Fruit fly (Drosophila melanogaster) whole organism, embryonic: ENCODE results near the gene CG17329.

ENCODE experiments used
- Atf6 ChIP-seq: fragments of 200-800 bp; sonication (Bioruptor generic); IDR thresholded peaks from 2 replicates; pipeline ENCODE4 v1.3.6; 2022; ENCODE audit warnings: missing biosample characterization, missing genetic modification characterization
- Bgb ChIP-seq: fragments of 200-800 bp; sonication (Bioruptor generic); IDR thresholded peaks from 2 replicates; pipeline ENCODE4 v1.3.6; 2022; ENCODE audit warnings: missing biosample characterization, missing genetic modification characterization; ENCODE audit not compliant: partially characterized antibody
- Bteb2 ChIP-seq: fragments of 200-800 bp; sonication (Bioruptor generic); optimal IDR thresholded peaks from 2 replicates; lab custom pipeline; 2016; ENCODE audit warnings: missing biosample characterization, missing genetic modification characterization
- CG11723 ChIP-seq: fragments of 200-800 bp; sonication (Bioruptor generic); optimal IDR thresholded peaks from 2 replicates; lab custom pipeline; 2017; ENCODE audit warnings: missing biosample characterization, mild to moderate bottlenecking, missing genetic modification characterization
- CG12155 ChIP-seq: fragments of 200-800 bp; sonication (Bioruptor generic); optimal IDR thresholded peaks from 3 replicates; lab custom pipeline; 2016; ENCODE audit warnings: missing biosample characterization, missing genetic modification characterization
- CG12219 ChIP-seq: fragments of 200-800 bp; sonication (Bioruptor generic); optimal IDR thresholded peaks from 3 replicates; lab custom pipeline; 2018; ENCODE audit warnings: missing biosample characterization, mild to moderate bottlenecking, missing genetic modification characterization
- CG15696 ChIP-seq: fragments of 200-800 bp; sonication (Bioruptor generic); optimal IDR thresholded peaks from 2 replicates; lab custom pipeline; 2019; ENCODE audit warnings: missing biosample characterization, mild to moderate bottlenecking, missing genetic modification characterization, moderate library complexity
- CG1647 ChIP-seq: fragments of 200-800 bp; sonication (Bioruptor generic); optimal IDR thresholded peaks from 3 replicates; lab custom pipeline; 2016; ENCODE audit warnings: missing biosample characterization, missing genetic modification characterization
- CG17829 ChIP-seq: fragments of 200-800 bp; optimal IDR thresholded peaks from 2 replicates; lab custom pipeline; 2019; ENCODE audit warnings: missing biosample characterization, mild to moderate bottlenecking, missing genetic modification characterization, moderate library complexity
- CG18262 ChIP-seq: fragments of 200-800 bp; optimal IDR thresholded peaks from 3 replicates; lab custom pipeline; 2019; ENCODE audit warnings: missing biosample characterization, mild to moderate bottlenecking, missing genetic modification characterization, moderate library complexity
- CG2129 ChIP-seq: fragments of 200-800 bp; sonication (Bioruptor generic); IDR thresholded peaks from 2 replicates; pipeline ENCODE4 v1.3.6; 2022; ENCODE audit warnings: missing biosample characterization, missing genetic modification characterization; ENCODE audit not compliant: partially characterized antibody
- CG2875 ChIP-seq: fragments of 200-800 bp; sonication (Bioruptor generic); optimal IDR thresholded peaks from 2 replicates; lab custom pipeline; 2017; ENCODE audit warnings: missing biosample characterization, mild to moderate bottlenecking, missing genetic modification characterization, missing genetic modification reagents
- CG3163 ChIP-seq: fragments of 200-800 bp; sonication (Bioruptor generic); optimal IDR thresholded peaks from 3 replicates; lab custom pipeline; 2016; ENCODE audit warnings: missing biosample characterization, missing genetic modification characterization
- CG3281 ChIP-seq: fragments of 200-800 bp; sonication (Bioruptor generic); optimal IDR thresholded peaks from 3 replicates; lab custom pipeline; 2017; ENCODE audit warnings: missing biosample characterization, mild to moderate bottlenecking, missing genetic modification characterization
- CG33213 ChIP-seq: fragments of 200-800 bp; sonication (Bioruptor generic); optimal IDR thresholded peaks from 3 replicates; lab custom pipeline; 2016; ENCODE audit warnings: missing biosample characterization, missing genetic modification characterization
- CG33557 ChIP-seq: fragments of 200-800 bp; sonication (Bioruptor generic); optimal IDR thresholded peaks from 2 replicates; lab custom pipeline; 2019; ENCODE audit warnings: missing biosample characterization, mild to moderate bottlenecking, missing genetic modification characterization, moderate library complexity
- CG3995 ChIP-seq: fragments of 200-800 bp; sonication (Bioruptor generic); optimal IDR thresholded peaks from 3 replicates; lab custom pipeline; 2016; ENCODE audit warnings: missing biosample characterization, missing genetic modification characterization
- CG4424 ChIP-seq: fragments of 200-800 bp; sonication (Bioruptor generic); optimal IDR thresholded peaks from 3 replicates; lab custom pipeline; 2016; ENCODE audit warnings: missing biosample characterization, missing genetic modification characterization
- CG4617 ChIP-seq: fragments of 200-800 bp; sonication (Bioruptor generic); optimal IDR thresholded peaks from 3 replicates; lab custom pipeline; 2016; ENCODE audit warnings: missing biosample characterization, missing genetic modification characterization, borderline replicate concordance
- CG7556 ChIP-seq: fragments of 200-800 bp; sonication (Bioruptor generic); optimal IDR thresholded peaks from 2 replicates; lab custom pipeline; 2017; ENCODE audit warnings: missing biosample characterization, mild to moderate bottlenecking, missing genetic modification characterization
- CG8388 ChIP-seq: fragments of 200-800 bp; sonication (Bioruptor generic); optimal IDR thresholded peaks from 2 replicates; lab custom pipeline; 2019; ENCODE audit warnings: missing biosample characterization, mild to moderate bottlenecking, missing genetic modification characterization, moderate library complexity
- CG9797 ChIP-seq: fragments of 200-800 bp; sonication (Bioruptor generic); optimal IDR thresholded peaks from 3 replicates; lab custom pipeline; 2018; ENCODE audit warnings: missing biosample characterization, mild to moderate bottlenecking, missing genetic modification characterization
- CkIIα-i1 ChIP-seq: fragments of 200-800 bp; sonication (Bioruptor generic); IDR thresholded peaks from 2 replicates; pipeline ENCODE4 v1.3.6; 2022; ENCODE audit warnings: missing biosample characterization, missing genetic modification characterization
- D19A ChIP-seq: fragments of 200-800 bp; optimal IDR thresholded peaks from 3 replicates; lab custom pipeline; 2019; ENCODE audit warnings: missing biosample characterization, mild to moderate bottlenecking, missing genetic modification characterization, moderate library complexity
- Dref ChIP-seq: fragments of 200-800 bp; sonication (Bioruptor generic); IDR thresholded peaks from 2 replicates; pipeline ENCODE4 v1.3.6; 2022; ENCODE audit warnings: missing biosample characterization, missing genetic modification characterization
- Ets65A ChIP-seq: fragments of 200-800 bp; sonication (Bioruptor generic); peaks from one replicate; lab custom pipeline; 2016; ENCODE audit warnings: missing biosample characterization, missing genetic modification characterization
- Ets97D ChIP-seq: fragments of 200-800 bp; sonication (Bioruptor generic); optimal IDR thresholded peaks from 3 replicates; lab custom pipeline; 2016; ENCODE audit warnings: missing biosample characterization, missing genetic modification characterization
- Gsc ChIP-seq: fragments of 200-800 bp; sonication (Bioruptor generic); IDR thresholded peaks from 2 replicates; pipeline ENCODE4 v1.3.6; 2022; ENCODE audit warnings: missing biosample characterization, missing genetic modification characterization
- H15 ChIP-seq: fragments of 200-800 bp; sonication (Bioruptor generic); IDR thresholded peaks from 3 replicates; pipeline ENCODE4 v1.3.6; 2022; ENCODE audit warnings: missing biosample characterization, missing genetic modification characterization
- Hr51 ChIP-seq, 2 experiments: fragments of 200-800 bp; sonication (Bioruptor generic); optimal IDR thresholded peaks; 2 replicates in 1 of 2; 3 replicates in 1 of 2; lab custom pipeline; 2016 to 2018; ENCODE audit warnings: missing biosample characterization in 2 of 2, missing genetic modification characterization in 2 of 2, mild to moderate bottlenecking in 1 of 2, moderate library complexity in 1 of 2
- Hsf ChIP-seq: fragments of 200-800 bp; sonication (Bioruptor generic); optimal IDR thresholded peaks from 3 replicates; lab custom pipeline; 2016; ENCODE audit warnings: missing biosample characterization, missing genetic modification characterization
- Opbp ChIP-seq: fragments of 200-800 bp; sonication (Bioruptor generic); IDR thresholded peaks from 3 replicates; pipeline ENCODE4 v1.3.6; 2022; ENCODE audit warnings: missing biosample characterization, missing genetic modification characterization; ENCODE audit not compliant: partially characterized antibody
- Pdp1 ChIP-seq, 2 experiments: fragments of 200-800 bp; sonication (Bioruptor generic); optimal IDR thresholded peaks; 3 replicates each; lab custom pipeline; 2016; ENCODE audit warnings: missing biosample characterization in 2 of 2, missing genetic modification characterization in 2 of 2, mild to moderate bottlenecking in 1 of 2, moderate library complexity in 1 of 2
- ab ChIP-seq: fragments of 200-800 bp; sonication (Bioruptor generic); optimal IDR thresholded peaks from 2 replicates; lab custom pipeline; 2016; ENCODE audit warnings: missing biosample characterization, missing genetic modification characterization
- amos ChIP-seq: fragments of 200-800 bp; sonication (Bioruptor generic); IDR thresholded peaks from 2 replicates; pipeline ENCODE4 v1.3.6; 2022; ENCODE audit warnings: missing biosample characterization, missing genetic modification characterization; ENCODE audit not compliant: partially characterized antibody
- bsh ChIP-seq, 2 experiments: fragments of 200-800 bp; sonication (Bioruptor generic); optimal IDR thresholded peaks; 2 replicates each; lab custom pipeline; 2017 to 2018; ENCODE audit warnings: mild to moderate bottlenecking in 2 of 2, missing biosample characterization in 2 of 2, missing genetic modification characterization in 2 of 2, moderate library complexity in 1 of 2
- chif ChIP-seq, 2 experiments: fragments of 200-800 bp; sonication (Bioruptor generic); optimal IDR thresholded peaks; 3 replicates each; lab custom pipeline; 2016; ENCODE audit warnings: missing biosample characterization in 2 of 2, missing genetic modification characterization in 2 of 2
- ems ChIP-seq: fragments of 200-800 bp; sonication (Bioruptor generic); optimal IDR thresholded peaks from 3 replicates; lab custom pipeline; 2016; ENCODE audit warnings: missing biosample characterization, missing genetic modification characterization
- en ChIP-seq: fragments of 200-800 bp; sonication (Bioruptor generic); optimal IDR thresholded peaks from 2 replicates; lab custom pipeline; 2016; ENCODE audit warnings: missing biosample characterization, missing genetic modification characterization
- gcm2 ChIP-seq: fragments of 200-800 bp; sonication (Bioruptor generic); optimal IDR thresholded peaks from 2 replicates; lab custom pipeline; 2016; ENCODE audit warnings: missing biosample characterization, missing genetic modification characterization
- grau ChIP-seq: fragments of 200-800 bp; optimal IDR thresholded peaks from 3 replicates; lab custom pipeline; 2019; ENCODE audit warnings: missing biosample characterization, mild to moderate bottlenecking, missing genetic modification characterization, moderate library complexity
- gro ChIP-seq: fragments of 200-800 bp; sonication (Bioruptor generic); optimal IDR thresholded peaks from 2 replicates; lab custom pipeline; 2016; ENCODE audit warnings: missing biosample characterization, missing genetic modification characterization
- hbn ChIP-seq: fragments of 200-800 bp; sonication (Bioruptor generic); IDR thresholded peaks from 2 replicates; pipeline ENCODE4 v1.3.6; 2022; ENCODE audit warnings: missing biosample characterization, missing genetic modification characterization; ENCODE audit not compliant: partially characterized antibody
- mld ChIP-seq: fragments of 200-800 bp; sonication (Bioruptor generic); IDR thresholded peaks from 3 replicates; pipeline ENCODE4 v1.3.6; 2022; ENCODE audit warnings: missing biosample characterization, missing genetic modification characterization; ENCODE audit not compliant: partially characterized antibody
- nmo ChIP-seq: fragments of 200-800 bp; sonication (Bioruptor generic); optimal IDR thresholded peaks from 2 replicates; lab custom pipeline; 2018; ENCODE audit warnings: missing biosample characterization, mild to moderate bottlenecking, missing genetic modification characterization, moderate library complexity
- sens ChIP-seq: fragments of 200-800 bp; sonication (Bioruptor generic); peaks from one replicate; lab custom pipeline; 2016; ENCODE audit warnings: missing biosample characterization, missing genetic modification characterization
- shn ChIP-seq: fragments of 200-800 bp; sonication (Bioruptor generic); optimal IDR thresholded peaks from 3 replicates; lab custom pipeline; 2016; ENCODE audit warnings: missing biosample characterization, missing genetic modification characterization
- ssp ChIP-seq: fragments of 200-800 bp; sonication (Bioruptor generic); IDR thresholded peaks from 2 replicates; pipeline ENCODE4 v1.3.6; 2022; ENCODE audit warnings: missing biosample characterization, missing genetic modification characterization
- vvl ChIP-seq: fragments of 200-800 bp; sonication (Bioruptor generic); IDR thresholded peaks from 2 replicates; pipeline ENCODE4 v1.3.6; 2022; ENCODE audit warnings: missing biosample characterization, missing genetic modification characterization

CG17329 gene

DNA sequence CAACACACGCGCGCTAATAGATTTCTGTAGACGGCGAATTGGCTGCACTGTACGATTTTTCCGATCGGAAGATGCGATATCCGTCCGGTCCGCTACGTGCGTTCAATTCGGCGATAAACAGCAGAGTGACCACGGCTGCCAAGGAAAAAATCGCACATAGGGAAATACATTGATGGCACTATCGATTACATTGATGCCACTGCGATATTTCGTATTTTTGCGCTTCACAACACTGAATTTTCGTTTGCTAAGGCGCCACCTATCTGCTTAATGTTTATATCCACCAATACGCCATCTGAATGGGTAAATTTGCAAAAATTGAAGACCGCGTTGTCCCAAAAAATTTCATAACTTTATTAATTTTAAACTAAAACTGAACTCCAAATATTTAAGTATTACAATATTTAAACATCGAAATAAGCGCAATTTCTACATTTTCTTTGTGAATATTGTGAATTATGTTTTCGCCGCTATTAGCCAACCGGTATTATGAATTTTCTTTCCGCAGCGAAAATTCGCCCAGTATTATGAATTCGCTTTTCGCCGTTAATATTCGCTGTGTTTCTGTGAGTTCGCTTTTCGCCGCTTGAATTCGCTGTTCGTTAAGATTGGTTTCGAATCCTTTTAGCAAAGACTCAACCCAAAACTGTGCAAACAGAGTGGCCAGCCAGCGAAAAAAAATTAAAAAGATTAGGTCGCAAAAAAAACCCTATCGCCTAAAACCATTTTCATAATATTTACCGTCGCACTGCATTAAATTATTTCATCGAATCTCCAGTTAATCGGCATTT lies 3.3 kb upstream of the CG17329 start, which contains the start of the genes crp and pkaap (continued):
- peak in 1 of 2 experiments; percentile 88 for TF ChIP-seq Hr51 (GFP tag; optimal IDR thresholded peaks at IDR 0.05; lab: Kevin White, UChicago)
- TF ChIP-seq CkIIα-i1 = no peak
- TF ChIP-seq ab (GFP tag; lab: Kevin White, UChicago) = peak; percentile 56
- TF ChIP-seq CG33557 (GFP tag; lab: Kevin White, UChicago) = peak; percentile 37
- TF ChIP-seq CG18262 (tag; lab: Kevin White, UChicago) = peak; percentile 65
- peak; percentile 65 for TF ChIP-seq CG7556 (GFP tag; lab: Kevin White, UChicago)
- TF ChIP-seq CG12155 (GFP tag; lab: Kevin White, UChicago) = peak; percentile 85
- peak; percentile 99 for TF ChIP-seq Ets65A (GFP tag; lab: Kevin White, UChicago)
- TF ChIP-seq grau = peak; percentile 69
- TF ChIP-seq Opbp = no peak
- TF ChIP-seq Gsc (GFP tag; lab: Robert Waterston, UW) = no peak
- TF ChIP-seq en (GFP tag; lab: Kevin White, UChicago) = peak; percentile 56
- peak; percentile 73 to 89 for TF ChIP-seq chif (GFP tag; optimal IDR thresholded peaks at IDR 0.05; lab: Kevin White, UChicago)
- peak; percentile 72 for TF ChIP-seq Bteb2 (GFP tag; lab: Kevin White, UChicago)
- peak; percentile 73 for TF ChIP-seq CG3163
- TF ChIP-seq Ets97D (GFP tag; lab: Kevin White, UChicago) = peak; percentile 93
- TF ChIP-seq Hsf (GFP tag; lab: Kevin White, UChicago) = peak; percentile 91
- TF ChIP-seq CG33213 (GFP tag; lab: Kevin White, UChicago) = peak; percentile 95
- TF ChIP-seq H15 (GFP tag; lab: Robert Waterston, UW) = no peak
- peak; percentile 88 to 90 for TF ChIP-seq Pdp1 (GFP tag; optimal IDR thresholded peaks at IDR 0.05; lab: Kevin White, UChicago)
- TF ChIP-seq CG1647 (GFP tag; lab: Kevin White, UChicago) = peak; percentile 89
- TF ChIP-seq ssp (GFP tag; lab: Robert Waterston, UW) = no peak
- TF ChIP-seq CG9797 (GFP tag; lab: Kevin White, UChicago) = peak; percentile 85
- TF ChIP-seq mld (GFP tag; lab: Robert Waterston, UW) = no peak
- TF ChIP-seq CG17829 (tag; lab: Kevin White, UChicago) = peak; percentile 74
- TF ChIP-seq Bgb = no peak
- TF ChIP-seq gcm2 (GFP tag; lab: Kevin White, UChicago) = peak; percentile 78
- TF ChIP-seq CG3995 = peak; percentile 55
- no peak for TF ChIP-seq Dref
- TF ChIP-seq CG4617 = peak; percentile 98
- TF ChIP-seq hbn (GFP tag; lab: Robert Waterston, UW) = no peak
- TF ChIP-seq shn (GFP tag; lab: Kevin White, UChicago) = peak; percentile 88
- TF ChIP-seq vvl (GFP tag; lab: Robert Waterston, UW) = no peak
- TF ChIP-seq CG3281 (GFP tag; lab: Kevin White, UChicago) = peak; percentile 57
- TF ChIP-seq CG8388 (GFP tag; lab: Kevin White, UChicago) = peak; percentile 54
- peak; percentile 27 for TF ChIP-seq nmo (GFP tag; lab: Kevin White, UChicago)
- peak in 1 of 2 experiments; percentile 55 for TF ChIP-seq bsh (GFP tag; optimal IDR thresholded peaks at IDR 0.05; lab: Kevin White, UChicago)
- TF ChIP-seq CG4424 (GFP tag; lab: Kevin White, UChicago) = peak; percentile 75
- TF ChIP-seq CG11723 (GFP tag; lab: Kevin White, UChicago) = peak; percentile 23
- TF ChIP-seq D19A (tag; lab: Kevin White, UChicago) = peak; percentile 24
- TF ChIP-seq CG12219 (GFP tag; lab: Kevin White, UChicago) = peak; percentile 15
- no peak for TF ChIP-seq CG2129 (GFP tag; lab: Robert Waterston, UW)
- peak; percentile 72 for TF ChIP-seq CG15696 (tag; lab: Kevin White, UChicago)
- peak; percentile 62 for TF ChIP-seq CG2875 (GFP tag; lab: Kevin White, UChicago)
- TF ChIP-seq amos (GFP tag; lab: Robert Waterston, UW) = no peak
- TF ChIP-seq gro (GFP tag; lab: Kevin White, UChicago) = peak; percentile 89
- peak; percentile 97 for TF ChIP-seq sens (GFP tag; lab: Kevin White, UChicago)
- TF ChIP-seq Atf6 = no peak
- TF ChIP-seq ems (GFP tag; lab: Kevin White, UChicago) = peak; percentile 68
